Worm (Caenorhabditis elegans) whole organism, early embryonic: ENCODE results near the gene txdc-12.2.

Experiments
- F13C5.2 ChIP-seq: sonication (generic microtip); optimal IDR thresholded peaks from 2 replicates; lab custom pipeline; 2017; ENCODE audit warnings: mild to moderate bottlenecking, missing genetic modification characterization, inconsistent platforms, missing compliant biosample characterization
- aly-1 ChIP-seq: sonication (generic microtip); optimal IDR thresholded peaks from 2 replicates; lab custom pipeline; 2016; ENCODE audit warnings: missing genetic modification characterization, missing compliant biosample characterization
- ceh-13 ChIP-seq: fragments of 200-800 bp; sonication (Bioruptor generic); optimal IDR thresholded peaks from 2 replicates; lab custom pipeline; 2018; ENCODE audit warnings: mild to moderate bottlenecking, missing genetic modification characterization, missing compliant biosample characterization
- flt-1 ChIP-seq: fragments of 200-800 bp; sonication (Bioruptor generic); IDR thresholded peaks from 2 replicates; pipeline ENCODE4 v1.3.6; 2022; ENCODE audit warnings: missing genetic modification characterization, missing compliant biosample characterization
- sea-1 ChIP-seq: fragments of 200-800 bp; sonication (Bioruptor generic); conservative IDR thresholded peaks from 2 replicates; pipeline ENCODE4 v1.3.6; 2022; ENCODE audit warnings: missing genetic modification characterization, missing compliant biosample characterization
- tra-4 ChIP-seq: sonication (generic microtip); optimal IDR thresholded peaks from 2 replicates; lab custom pipeline; 2017; ENCODE audit warnings: missing genetic modification characterization, missing compliant biosample characterization

DNA sequence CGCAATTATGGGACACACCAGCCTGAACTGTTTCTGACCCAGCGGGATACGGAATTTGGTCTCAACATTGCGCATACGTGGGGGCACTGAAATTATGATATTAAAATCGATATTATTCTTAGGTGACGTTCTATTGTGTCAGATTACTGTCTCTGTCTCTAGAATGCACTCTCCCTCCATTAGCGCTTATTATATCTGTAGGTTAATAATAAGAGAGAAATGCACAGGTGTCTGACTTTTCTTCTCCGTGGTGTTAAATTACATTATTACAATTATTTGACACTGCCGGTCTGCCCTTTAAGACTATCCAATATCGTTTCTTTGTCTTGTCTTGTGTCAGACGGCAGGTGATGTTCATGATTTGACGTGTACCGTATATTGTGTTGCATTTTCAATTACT, 31.6 kb upstream of the txdc-12.2 start:
- TF ChIP-seq sea-1 (no peak), flt-1 (GFP tag; lab: Robert Waterston, UW) (no peak), tra-4 (tag; lab: Kevin White, UChicago) (no peak), ceh-13 (no peak), aly-1 (tag; lab: Kevin White, UChicago) (no peak), F13C5.2 (no peak)
